Fruit fly (Drosophila melanogaster) whole organism, embryonic: Measurements from ENCODE around the gene CG14695.

Source experiments
- Bgb ChIP-seq: fragments of 200-800 bp; sonication (Bioruptor generic); IDR thresholded peaks from 2 replicates; pipeline ENCODE4 v1.3.6; 2022; ENCODE audit warnings: missing biosample characterization, missing genetic modification characterization; ENCODE audit not compliant: partially characterized antibody
- Blimp-1 ChIP-seq: fragments of 200-800 bp; sonication (Bioruptor generic); optimal IDR thresholded peaks from 3 replicates; lab custom pipeline; 2018; ENCODE audit warnings: missing biosample characterization, missing genetic modification characterization, mild to moderate bottlenecking, moderate library complexity, missing genetic modification reagents
- CG10147 ChIP-seq: fragments of 200-800 bp; sonication (Bioruptor generic); optimal IDR thresholded peaks from 2 replicates; lab custom pipeline; 2019; ENCODE audit warnings: missing biosample characterization, mild to moderate bottlenecking, missing genetic modification characterization, moderate library complexity
- CG10366 ChIP-seq: fragments of 200-800 bp; sonication (Bioruptor generic); IDR thresholded peaks from 2 replicates; pipeline ENCODE4 v1.3.6; 2022; ENCODE audit warnings: missing biosample characterization, missing genetic modification characterization
- CG10565 ChIP-seq: fragments of 200-800 bp; sonication (Bioruptor generic); optimal IDR thresholded peaks from 3 replicates; lab custom pipeline; 2016; ENCODE audit warnings: missing biosample characterization, mild to moderate bottlenecking, missing genetic modification characterization
- CG13287 ChIP-seq: fragments of 200-800 bp; sonication (Bioruptor generic); IDR thresholded peaks from 2 replicates; pipeline ENCODE4 v1.3.6; 2022; ENCODE audit warnings: missing biosample characterization, missing genetic modification characterization; ENCODE audit not compliant: partially characterized antibody
- CG13296 ChIP-seq: fragments of 200-800 bp; sonication (Bioruptor generic); optimal IDR thresholded peaks from 3 replicates; lab custom pipeline; 2018; ENCODE audit warnings: missing biosample characterization, mild to moderate bottlenecking, missing genetic modification characterization
- CG13624 ChIP-seq: fragments of 200-800 bp; sonication (Bioruptor generic); optimal IDR thresholded peaks from 2 replicates; lab custom pipeline; 2016; ENCODE audit warnings: missing biosample characterization, missing genetic modification characterization
- CG13775 ChIP-seq: fragments of 200-800 bp; sonication (Bioruptor generic); optimal IDR thresholded peaks from 3 replicates; lab custom pipeline; 2017; ENCODE audit warnings: missing biosample characterization, mild to moderate bottlenecking, missing genetic modification characterization
- CG13894 ChIP-seq: fragments of 200-800 bp; sonication (Bioruptor generic); optimal IDR thresholded peaks from 3 replicates; lab custom pipeline; 2018; ENCODE audit warnings: missing biosample characterization, mild to moderate bottlenecking, missing genetic modification characterization, moderate library complexity
- CG14050 ChIP-seq: fragments of 200-800 bp; sonication (Bioruptor generic); IDR thresholded peaks from 3 replicates; pipeline ENCODE4 v1.3.6; 2022; ENCODE audit warnings: missing biosample characterization, missing genetic modification characterization
- CG17359 ChIP-seq: fragments of 200-800 bp; sonication (Bioruptor generic); optimal IDR thresholded peaks from 3 replicates; lab custom pipeline; 2018; ENCODE audit warnings: missing biosample characterization, mild to moderate bottlenecking, missing genetic modification characterization, moderate library complexity
- CG17385 ChIP-seq: fragments of 200-800 bp; sonication (Bioruptor generic); optimal IDR thresholded peaks from 3 replicates; lab custom pipeline; 2018; ENCODE audit warnings: missing biosample characterization, mild to moderate bottlenecking, missing genetic modification characterization
- CG18011 ChIP-seq: fragments of 200-800 bp; sonication (Bioruptor generic); optimal IDR thresholded peaks from 2 replicates; lab custom pipeline; 2017; ENCODE audit warnings: missing biosample characterization, missing genetic modification characterization, mild to moderate bottlenecking, moderate library complexity, missing genotype
- CG2199 ChIP-seq: fragments of 200-800 bp; sonication (Bioruptor generic); IDR thresholded peaks from 3 replicates; pipeline ENCODE4 v1.3.6; 2022; ENCODE audit warnings: missing biosample characterization, missing genetic modification characterization
- CG34376 ChIP-seq: fragments of 200-800 bp; sonication (Bioruptor generic); optimal IDR thresholded peaks from 2 replicates; lab custom pipeline; 2018; ENCODE audit warnings: missing biosample characterization, mild to moderate bottlenecking, missing genetic modification characterization
- CG6689 ChIP-seq: fragments of 200-800 bp; sonication (Bioruptor generic); IDR thresholded peaks from 2 replicates; pipeline ENCODE4 v1.3.6; 2022; ENCODE audit warnings: missing biosample characterization, missing genetic modification characterization
- CG8478 ChIP-seq: fragments of >200 bp; optimal IDR thresholded peaks from 2 replicates; lab custom pipeline; 2018
- CG9797 ChIP-seq: fragments of 200-800 bp; sonication (Bioruptor generic); optimal IDR thresholded peaks from 3 replicates; lab custom pipeline; 2018; ENCODE audit warnings: missing biosample characterization, mild to moderate bottlenecking, missing genetic modification characterization
- Dbx ChIP-seq: fragments of 200-800 bp; sonication (Bioruptor generic); IDR thresholded peaks from 3 replicates; pipeline ENCODE4 v1.3.6; 2022; ENCODE audit warnings: missing biosample characterization, missing genetic modification characterization
- E2f2 ChIP-seq: fragments of 200-800 bp; sonication (Bioruptor generic); IDR thresholded peaks from 2 replicates; pipeline ENCODE4 v1.3.6; 2022; ENCODE audit warnings: missing biosample characterization, missing genetic modification characterization
- H15 ChIP-seq: fragments of 200-800 bp; sonication (Bioruptor generic); IDR thresholded peaks from 3 replicates; pipeline ENCODE4 v1.3.6; 2022; ENCODE audit warnings: missing biosample characterization, missing genetic modification characterization
- HmgZ ChIP-seq: fragments of 200-800 bp; sonication (Bioruptor generic); optimal IDR thresholded peaks from 2 replicates; lab custom pipeline; 2018; ENCODE audit warnings: missing biosample characterization, mild to moderate bottlenecking, missing genetic modification characterization
- Hsf ChIP-seq: fragments of 200-800 bp; sonication (Bioruptor generic); optimal IDR thresholded peaks from 3 replicates; lab custom pipeline; 2016; ENCODE audit warnings: missing biosample characterization, missing genetic modification characterization
- Lpt ChIP-seq: fragments of >200 bp; optimal IDR thresholded peaks from 2 replicates; lab custom pipeline; 2018; ENCODE audit warnings: missing biosample characterization, missing genetic modification characterization
- MBD-R2 ChIP-seq: fragments of 200-800 bp; sonication (Bioruptor generic); IDR thresholded peaks from 2 replicates; pipeline ENCODE4 v1.3.6; 2022; ENCODE audit warnings: missing biosample characterization, missing genetic modification characterization
- Med ChIP-seq: fragments of 200-800 bp; sonication (Bioruptor generic); peaks from one replicate; lab custom pipeline; 2016; ENCODE audit warnings: missing biosample characterization, missing genetic modification characterization, mild to moderate bottlenecking, inconsistent platforms, moderate library complexity
- Myb ChIP-seq: fragments of 200-800 bp; sonication (Bioruptor generic); optimal IDR thresholded peaks from 2 replicates; lab custom pipeline; 2016; ENCODE audit warnings: missing biosample characterization, missing genetic modification characterization
- Opbp ChIP-seq: fragments of 200-800 bp; sonication (Bioruptor generic); IDR thresholded peaks from 3 replicates; pipeline ENCODE4 v1.3.6; 2022; ENCODE audit warnings: missing biosample characterization, missing genetic modification characterization; ENCODE audit not compliant: partially characterized antibody
- al ChIP-seq: fragments of 200-800 bp; sonication (Bioruptor generic); IDR thresholded peaks from 2 replicates; pipeline ENCODE4 v1.3.6; 2022; ENCODE audit warnings: missing biosample characterization, missing genetic modification characterization
- amos ChIP-seq: fragments of 200-800 bp; sonication (Bioruptor generic); IDR thresholded peaks from 2 replicates; pipeline ENCODE4 v1.3.6; 2022; ENCODE audit warnings: missing biosample characterization, missing genetic modification characterization; ENCODE audit not compliant: partially characterized antibody
- ato ChIP-seq: fragments of 200-800 bp; sonication (Bioruptor generic); IDR thresholded peaks from 2 replicates; pipeline ENCODE4 v1.3.6; 2022; ENCODE audit warnings: missing biosample characterization, missing genetic modification characterization; ENCODE audit not compliant: partially characterized antibody
- chm ChIP-seq: fragments of 200-800 bp; sonication (Bioruptor generic); IDR thresholded peaks from 2 replicates; pipeline ENCODE4 v1.3.6; 2022; ENCODE audit warnings: missing biosample characterization, missing genetic modification characterization
- h ChIP-seq: fragments of >200 bp; optimal IDR thresholded peaks from 2 replicates; lab custom pipeline; 2017
- ham ChIP-seq: fragments of 200-800 bp; sonication (Bioruptor generic); IDR thresholded peaks from 2 replicates; pipeline ENCODE4 v1.3.6; 2022; ENCODE audit warnings: missing biosample characterization, missing genetic modification characterization
- jing ChIP-seq: fragments of 200-800 bp; sonication (Bioruptor generic); optimal IDR thresholded peaks from 2 replicates; lab custom pipeline; 2018; ENCODE audit warnings: missing biosample characterization, mild to moderate bottlenecking, missing genetic modification characterization
- kni ChIP-seq: fragments of 200-800 bp; sonication (Bioruptor generic); optimal IDR thresholded peaks from 3 replicates; lab custom pipeline; 2017; ENCODE audit warnings: mild to moderate bottlenecking, missing biosample characterization, missing genetic modification reagents, missing genetic modification characterization
- nau ChIP-seq: fragments of 200-800 bp; sonication (Bioruptor generic); optimal IDR thresholded peaks from 3 replicates; lab custom pipeline; 2017; ENCODE audit warnings: missing biosample characterization, mild to moderate bottlenecking, missing genetic modification characterization, missing genetic modification reagents
- nerfin-1 ChIP-seq: fragments of 200-800 bp; sonication (Bioruptor generic); optimal IDR thresholded peaks from 3 replicates; lab custom pipeline; 2019; ENCODE audit warnings: missing biosample characterization, mild to moderate bottlenecking, missing genetic modification characterization, moderate library complexity
- nmo ChIP-seq: fragments of 200-800 bp; sonication (Bioruptor generic); optimal IDR thresholded peaks from 2 replicates; lab custom pipeline; 2018; ENCODE audit warnings: missing biosample characterization, mild to moderate bottlenecking, missing genetic modification characterization, moderate library complexity
- phol ChIP-seq: fragments of 200-800 bp; sonication (Bioruptor generic); optimal IDR thresholded peaks from 3 replicates; lab custom pipeline; 2018; ENCODE audit warnings: missing biosample characterization, mild to moderate bottlenecking, missing genetic modification characterization, moderate library complexity
- sd ChIP-seq: fragments of 200-800 bp; sonication (Bioruptor generic); optimal IDR thresholded peaks from 3 replicates; lab custom pipeline; 2018; ENCODE audit warnings: missing biosample characterization, mild to moderate bottlenecking, missing genetic modification characterization, moderate library complexity
- so ChIP-seq: fragments of 200-800 bp; sonication (Bioruptor generic); IDR thresholded peaks from 3 replicates; pipeline ENCODE4 v1.3.6; 2022; ENCODE audit warnings: missing biosample characterization, missing genetic modification characterization

The CG14695 gene

DNA sequence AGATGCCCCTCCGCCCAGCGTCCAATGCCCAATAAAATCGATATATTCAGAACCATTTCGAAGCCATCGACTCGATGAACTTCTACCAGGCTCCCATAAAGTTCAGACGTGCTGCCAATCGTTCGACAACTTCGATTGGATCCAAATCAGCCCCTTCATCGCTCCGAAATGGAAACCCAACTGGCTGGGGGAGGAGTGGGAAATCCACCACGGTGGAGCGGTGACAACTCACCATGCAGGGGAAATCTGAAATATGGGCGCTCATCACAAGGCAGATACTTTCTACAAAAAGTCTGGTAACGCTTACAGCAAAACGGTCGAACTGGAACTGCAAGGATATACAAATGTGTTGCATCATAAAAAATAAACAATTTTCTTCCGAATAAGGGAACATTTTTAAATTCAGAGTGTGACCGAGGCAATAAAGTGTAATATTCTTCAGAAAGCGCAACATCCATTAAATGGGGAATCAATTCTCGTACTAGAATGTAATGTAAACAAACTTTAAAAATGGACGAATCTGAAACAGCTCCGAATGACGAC, 26.8 kb downstream of the CG14695 start, which contains the start of gene CG4565 (continued):
- TF ChIP-seq Opbp (peak; percentile 63; the same call in 2 of the 3 replicates), al (GFP tag; lab: Robert Waterston, UW) (no peak), Blimp-1 (GFP tag; lab: Kevin White, UChicago) (no peak), MBD-R2 (GFP tag; lab: Robert Waterston, UW) (0 out of 2 replicates have a peak, but pooled peaks have one; percentile 21), phol (tag; lab: Kevin White, UChicago) (peak; percentile 29), kni (peak; percentile 49), CG34376 (GFP tag; lab: Kevin White, UChicago) (peak; percentile 64), HmgZ (tag; lab: Kevin White, UChicago) (no peak), Myb (GFP tag; lab: Kevin White, UChicago) (peak; percentile 88), Bgb (GFP tag; lab: Robert Waterston, UW) (peak; percentile 29; the same call in 1 of the 2 replicates), CG6689 (GFP tag; lab: Robert Waterston, UW) (no peak), ato (GFP tag; lab: Robert Waterston, UW) (peak; percentile 58), nmo (GFP tag; lab: Kevin White, UChicago) (peak; percentile 0), E2f2 (peak; percentile 62), CG13296 (peak; percentile 27), chm (GFP tag; lab: Robert Waterston, UW) (peak; percentile 53; the same call in 1 of the 2 replicates)

dm6 chr3R:10850636-10851035, 28.5 kb downstream of the CG14695 start:
- no peak for TF ChIP-seq h (lab: Kevin White, UChicago)
- TF ChIP-seq H15 (GFP tag; lab: Robert Waterston, UW): no peak
- peak; percentile 77 for TF ChIP-seq Med (GFP tag; lab: Kevin White, UChicago)
- TF ChIP-seq so (GFP tag; lab: Robert Waterston, UW): no peak
- TF ChIP-seq Hsf (GFP tag; lab: Kevin White, UChicago): no peak
- no peak for TF ChIP-seq nau (GFP tag; lab: Kevin White, UChicago)
- TF ChIP-seq CG9797 (GFP tag; lab: Kevin White, UChicago): no peak
- no peak for TF ChIP-seq Dbx (GFP tag; lab: Robert Waterston, UW)
- no peak for TF ChIP-seq jing (GFP tag; lab: Kevin White, UChicago)
- TF ChIP-seq amos (GFP tag; lab: Robert Waterston, UW): no peak
- TF ChIP-seq CG13775 (GFP tag; lab: Kevin White, UChicago): no peak
- no peak for TF ChIP-seq CG10147 (GFP tag; lab: Kevin White, UChicago)
- no peak for TF ChIP-seq CG17385 (GFP tag; lab: Kevin White, UChicago)
- no peak for TF ChIP-seq CG10565 (GFP tag; lab: Kevin White, UChicago)
- peak; percentile 76 for TF ChIP-seq CG13894
- no peak for TF ChIP-seq CG14050
- no peak for TF ChIP-seq CG10366
- TF ChIP-seq CG18011 (GFP tag; lab: Kevin White, UChicago): no peak
- TF ChIP-seq CG13624: peak; percentile 5
- peak; percentile 65 for TF ChIP-seq nerfin-1 (tag; lab: Kevin White, UChicago)
- TF ChIP-seq nmo (GFP tag; lab: Kevin White, UChicago): no peak
- TF ChIP-seq sd: peak; percentile 46
- no peak for TF ChIP-seq CG8478 (lab: Kevin White, UChicago)
- TF ChIP-seq CG13287 (GFP tag; lab: Robert Waterston, UW): no peak
- TF ChIP-seq CG17359: no peak
- no peak for TF ChIP-seq ham
- no peak for TF ChIP-seq Lpt (GFP tag; lab: Kevin White, UChicago)
- TF ChIP-seq CG2199: peak; percentile 67; the same call in 1 of the 3 replicates
